Worm (Caenorhabditis elegans): ENCODE data around the gene F22E5.11.

DNA sequence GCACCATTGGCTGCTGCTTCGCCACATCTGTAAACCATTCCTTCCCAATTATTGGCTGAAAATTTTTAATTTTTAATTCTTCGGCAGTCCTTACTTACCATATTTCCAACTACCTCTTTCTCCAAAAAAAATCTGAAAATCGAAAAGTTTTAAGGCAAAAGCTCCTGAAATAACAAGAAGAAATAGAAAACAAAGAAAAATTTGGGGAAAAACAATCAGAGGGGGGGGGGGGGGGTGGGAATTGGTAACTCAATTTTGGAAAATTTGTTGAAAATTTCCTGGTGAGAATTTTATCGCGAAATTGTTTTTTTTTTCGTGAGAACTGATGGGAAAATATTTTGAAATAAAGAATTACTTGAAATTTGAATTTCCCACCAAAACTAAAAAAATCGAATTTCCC lies 48.1 kb upstream of the F22E5.11 start, which contains the start of gene set-11:
- TF ChIP-seq ztf-11 (tag; optimal IDR thresholded peaks at IDR 0.05) (no peak), dpl-1 (GFP tag; optimal IDR thresholded peaks at IDR 0.05) (no peak), pqm-1 (tag; optimal IDR thresholded peaks at IDR 0.05) (no peak), unc-98 (GFP tag; IDR thresholded peaks at IDR 0.05) (no peak), mdl-1 (tag; optimal IDR thresholded peaks at IDR 0.05) (no peak), pax-3 (tag; optimal IDR thresholded peaks at IDR 0.05) (no peak), swsn-7 (tag; optimal IDR thresholded peaks at IDR 0.05) (no peak), egl-27 (tag; optimal IDR thresholded peaks at IDR 0.05) (no peak), lin-39 (tag; optimal IDR thresholded peaks at IDR 0.05) (no peak)
